Fruit fly (Drosophila melanogaster): Measurements from ENCODE around the gene CG33080.

The CG33080 gene

DNA sequence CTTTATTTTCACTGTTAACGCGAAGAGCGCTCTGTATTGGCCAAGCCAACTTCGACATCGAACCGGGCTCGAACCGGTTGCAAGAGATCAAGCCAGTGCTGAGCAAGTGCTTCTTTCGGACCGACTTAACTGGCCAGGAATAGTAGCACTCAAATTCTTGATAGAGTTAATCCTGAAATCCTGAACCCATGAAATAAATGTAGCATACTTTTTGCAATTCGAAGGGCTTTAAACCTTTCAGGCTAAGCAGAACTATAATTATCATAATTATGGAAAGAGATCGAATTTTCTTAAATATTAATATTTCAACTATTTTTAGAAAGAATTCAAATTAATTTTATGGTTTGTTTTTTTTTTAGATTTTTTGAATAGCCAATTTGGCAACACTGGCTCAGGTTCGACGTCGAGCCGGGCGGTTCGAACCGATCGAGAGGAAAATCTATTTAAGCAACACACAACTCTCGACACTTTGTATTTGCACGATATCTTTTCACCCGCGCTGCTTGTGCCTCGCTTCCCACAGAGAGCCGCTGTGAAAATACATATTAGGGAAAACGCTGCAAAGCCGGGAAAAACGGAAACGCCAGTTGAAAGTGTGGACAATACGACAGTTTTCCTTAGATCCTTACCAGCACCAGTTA is 19.4 kb downstream of the CG33080 start, which contains the start of gene AdamTS-B (continued):
- TF ChIP-seq Sox102F (GFP tag; optimal IDR thresholded peaks at IDR 0.05) (peak; percentile 38), CG10267 (tag; optimal IDR thresholded peaks at IDR 0.05) (peak; percentile 41), Deaf1 (tag; optimal IDR thresholded peaks at IDR 0.05) (no peak), CG34376 (GFP tag; optimal IDR thresholded peaks at IDR 0.05) (no peak), CG11456 (GFP tag; IDR thresholded peaks at IDR 0.05) (0 out of 3 replicates have a peak, but pooled peaks have one; percentile 40), crc (GFP tag; optimal IDR thresholded peaks at IDR 0.05) (no peak), trh (GFP tag; optimal IDR thresholded peaks at IDR 0.05) (no peak), scrt (GFP tag; optimal IDR thresholded peaks at IDR 0.05) (no peak), her (GFP tag; optimal IDR thresholded peaks at IDR 0.05) (no peak), CG4707 (GFP tag; optimal IDR thresholded peaks at IDR 0.05) (no peak), Stat92E (GFP tag; optimal IDR thresholded peaks at IDR 0.05) (peak in 1 of 3 experiments; percentile 1), run (tag; optimal IDR thresholded peaks at IDR 0.05) (no peak), Dref (GFP tag; IDR thresholded peaks at IDR 0.05) (no peak), salm (tag; optimal IDR thresholded peaks at IDR 0.05) (no peak), CG11504 (tag; optimal IDR thresholded peaks at IDR 0.05) (peak; percentile 69), CG16813 (GFP tag; IDR thresholded peaks at IDR 0.05; ENCODE audit: partially characterized antibody) (no peak), hth (optimal IDR thresholded peaks at IDR 0.05) (no peak), trem (tag; optimal IDR thresholded peaks at IDR 0.05) (no peak), ash1 (GFP tag; optimal IDR thresholded peaks at IDR 0.05) (no peak), CG13123 (GFP tag; optimal IDR thresholded peaks at IDR 0.05) (no peak), sug (tag; optimal IDR thresholded peaks at IDR 0.05) (peak; percentile 9), zfh2 (GFP tag; optimal IDR thresholded peaks at IDR 0.05) (no peak), lola (GFP tag; optimal IDR thresholded peaks at IDR 0.05) (peak in 1 of 3 experiments; percentile 62), toy (GFP tag; IDR thresholded peaks at IDR 0.05) (no peak), CG34224 (GFP tag; IDR thresholded peaks at IDR 0.05; ENCODE audit: partially characterized antibody) (no peak), unc-4 (GFP tag; IDR thresholded peaks at IDR 0.05; ENCODE audit: partially characterized antibody) (no peak), CG2129 (GFP tag; IDR thresholded peaks at IDR 0.05; ENCODE audit: partially characterized antibody) (no peak), H2.0 (GFP tag; IDR thresholded peaks at IDR 0.05) (peak; percentile 22; the same call in 1 of the 2 replicates), CG1832 (GFP tag; optimal IDR thresholded peaks at IDR 0.05) (no peak), CG18011 (GFP tag; optimal IDR thresholded peaks at IDR 0.05) (no peak), CG1603 (tag; optimal IDR thresholded peaks at IDR 0.05) (no peak), Myb (GFP tag; optimal IDR thresholded peaks at IDR 0.05) (no peak), HLH4C (GFP tag; IDR thresholded peaks at IDR 0.05; ENCODE audit: partially characterized antibody) (no peak), tgo (GFP tag; IDR thresholded peaks at IDR 0.05) (peak; percentile 65; the same call in 2 of the 3 replicates), CG13296 (GFP tag; optimal IDR thresholded peaks at IDR 0.05) (peak; percentile 55), CG1529 (GFP tag; optimal IDR thresholded peaks at IDR 0.05) (no peak), nerfin-1 (tag; optimal IDR thresholded peaks at IDR 0.05) (peak; percentile 24), CG8290 (GFP tag; optimal IDR thresholded peaks at IDR 0.05) (peak; percentile 47), CG8290 (tag; optimal IDR thresholded peaks at IDR 0.05) (no peak), CG4617 (GFP tag; optimal IDR thresholded peaks at IDR 0.05; ENCODE audit: borderline replicate concordance) (no peak), nau (GFP tag; optimal IDR thresholded peaks at IDR 0.05) (no peak), unpg (GFP tag; optimal IDR thresholded peaks at IDR 0.05) (peak; percentile 47), CG2678 (tag; optimal IDR thresholded peaks at IDR 0.05) (peak; percentile 69), bigmax (GFP tag; optimal IDR thresholded peaks at IDR 0.05) (no peak), gcm2 (GFP tag; optimal IDR thresholded peaks at IDR 0.05) (no peak), CG14441 (GFP tag; IDR thresholded peaks at IDR 0.05) (no peak; the same call in 1 of the 2 replicates), slou (GFP tag; optimal IDR thresholded peaks at IDR 0.05) (no peak), dimm (GFP tag; IDR thresholded peaks at IDR 0.05) (no peak), CG4424 (GFP tag; optimal IDR thresholded peaks at IDR 0.05) (peak; percentile 48)

All from whole organism, embryonic.